ENCODE assay signal across 5 fruit fly cellular contexts in the genomic region with DNA sequence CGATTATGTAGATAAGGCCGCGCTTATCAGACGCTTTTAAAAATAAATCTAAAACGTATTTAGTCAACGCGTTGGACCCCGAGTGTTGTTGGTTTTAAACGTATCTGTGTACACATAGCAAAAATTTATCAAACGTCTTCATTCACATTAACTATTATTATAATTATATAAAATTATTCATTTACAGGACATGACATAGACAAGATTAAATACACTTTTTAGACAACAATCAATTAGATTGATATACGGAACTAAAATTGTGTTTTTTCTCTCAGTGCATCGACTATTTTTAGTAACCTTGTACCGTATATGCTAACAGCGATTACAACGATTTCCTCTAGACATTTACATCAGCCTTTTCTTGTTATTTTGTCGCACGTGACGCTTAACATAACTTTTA.
A peak's percentile ranks its signal among the peaks of the same experiment; 100 is the strongest.
TF ChIP-seq lines count a peak whose summit lies in the region.

No protein-coding gene starts in this region.

TF ChIP-seq in whole organism, adult, 20 proteins besides CTCF, POLR2A, EP300 and RAD21 (continued from another document):
- TF ChIP-seq Mnt (GFP tag; optimal IDR thresholded peaks at IDR 0.05; lab: Kevin White, UChicago) = peak; percentile 18
- TF ChIP-seq ovo (GFP tag; optimal IDR thresholded peaks at IDR 0.05; lab: Kevin White, UChicago) = no peak
- peak; percentile 83 for TF ChIP-seq CG11617 (GFP tag; optimal IDR thresholded peaks at IDR 0.05; lab: Kevin White, UChicago)

TF ChIP-seq in whole organism, embryonic, 481 proteins besides CTCF, POLR2A, EP300 and RAD21 (continued from another document and continues in another):
- no peak for TF ChIP-seq CG4282 (GFP tag; optimal IDR thresholded peaks at IDR 0.05; lab: Kevin White, UChicago)
- no peak for TF ChIP-seq fd102C (GFP tag; optimal IDR thresholded peaks at IDR 0.05; lab: Kevin White, UChicago)
- peak; percentile 65 for TF ChIP-seq CG17568 (GFP tag; optimal IDR thresholded peaks at IDR 0.05; lab: Kevin White, UChicago)
- no peak for TF ChIP-seq Elba2 (GFP tag; optimal IDR thresholded peaks at IDR 0.05; lab: Kevin White, UChicago)
- TF ChIP-seq sc (optimal IDR thresholded peaks at IDR 0.05; lab: Kevin White, UChicago) = no peak
- TF ChIP-seq sc (GFP tag; optimal IDR thresholded peaks at IDR 0.05; lab: Kevin White, UChicago) = no peak
- TF ChIP-seq CG2129 (GFP tag; IDR thresholded peaks at IDR 0.05; lab: Robert Waterston, UW; ENCODE audit: partially characterized antibody) = no peak
- no peak for TF ChIP-seq CkIIα-i1 (GFP tag; IDR thresholded peaks at IDR 0.05; lab: Robert Waterston, UW)
- peak; percentile 22 for TF ChIP-seq Hsf (GFP tag; optimal IDR thresholded peaks at IDR 0.05; lab: Kevin White, UChicago)
- TF ChIP-seq danr (GFP tag; IDR thresholded peaks at IDR 0.05; lab: Robert Waterston, UW) = peak; percentile 55; the same call in 1 of the 2 replicates
- TF ChIP-seq da (GFP tag; optimal IDR thresholded peaks at IDR 0.05; lab: Kevin White, UChicago) = no peak
- TF ChIP-seq corto (GFP tag; optimal IDR thresholded peaks at IDR 0.05; lab: Kevin White, UChicago) = no peak
- no peak for TF ChIP-seq Lpt (GFP tag; optimal IDR thresholded peaks at IDR 0.05; lab: Kevin White, UChicago)
- no peak for TF ChIP-seq crol (GFP tag; IDR thresholded peaks at IDR 0.05; lab: Robert Waterston, UW)
- no peak for TF ChIP-seq Dad (GFP tag; optimal IDR thresholded peaks at IDR 0.05; lab: Kevin White, UChicago)
- TF ChIP-seq ro (GFP tag; IDR thresholded peaks at IDR 0.05; lab: Robert Waterston, UW) = no peak
- TF ChIP-seq bigmax (GFP tag; optimal IDR thresholded peaks at IDR 0.05; lab: Kevin White, UChicago) = no peak
- TF ChIP-seq CG1647 (GFP tag; optimal IDR thresholded peaks at IDR 0.05; lab: Kevin White, UChicago) = no peak
- TF ChIP-seq Mad (GFP tag; optimal IDR thresholded peaks at IDR 0.05; lab: Kevin White, UChicago) = no peak
- TF ChIP-seq run (tag; optimal IDR thresholded peaks at IDR 0.05; lab: Kevin White, UChicago) = peak; percentile 49
- peak; percentile 64 for TF ChIP-seq Blimp-1 (GFP tag; optimal IDR thresholded peaks at IDR 0.05; lab: Kevin White, UChicago)
- no peak for TF ChIP-seq pfk (GFP tag; optimal IDR thresholded peaks at IDR 0.05; lab: Kevin White, UChicago)
- peak; percentile 41 for TF ChIP-seq lilli (GFP tag; optimal IDR thresholded peaks at IDR 0.05; lab: Kevin White, UChicago)
- TF ChIP-seq Doc3 (GFP tag; IDR thresholded peaks at IDR 0.05; lab: Robert Waterston, UW; ENCODE audit: partially characterized antibody) = no peak
- peak; percentile 38 for TF ChIP-seq CG18476 (GFP tag; optimal IDR thresholded peaks at IDR 0.05; lab: Kevin White, UChicago)
- peak; percentile 46 for TF ChIP-seq kah (GFP tag; optimal IDR thresholded peaks at IDR 0.05; lab: Kevin White, UChicago)
- no peak for TF ChIP-seq Lhr (GFP tag; optimal IDR thresholded peaks at IDR 0.05; lab: Kevin White, UChicago)
- no peak for TF ChIP-seq zen2 (GFP tag; IDR thresholded peaks at IDR 0.05; lab: Robert Waterston, UW; ENCODE audit: partially characterized antibody)
- TF ChIP-seq lab (GFP tag; optimal IDR thresholded peaks at IDR 0.05; lab: Kevin White, UChicago) = peak; percentile 92
- TF ChIP-seq CG8924 (tag; optimal IDR thresholded peaks at IDR 0.05; lab: Kevin White, UChicago) = peak; percentile 84
- TF ChIP-seq Hr39 (optimal IDR thresholded peaks at IDR 0.05; lab: Kevin White, UChicago) = no peak

TF ChIP-seq in whole organism, prepupa, 60 proteins besides CTCF, POLR2A, EP300 and RAD21 (continued from another document and continues in another):
- TF ChIP-seq CG3032 (tag; optimal IDR thresholded peaks at IDR 0.05; lab: Kevin White, UChicago) (peak; percentile 46), CG8319 (GFP tag; optimal IDR thresholded peaks at IDR 0.05; lab: Kevin White, UChicago) (peak; percentile 4), CG3919 (GFP tag; optimal IDR thresholded peaks at IDR 0.05; lab: Kevin White, UChicago) (peak; percentile 25), achi (GFP tag; optimal IDR thresholded peaks at IDR 0.05; lab: Kevin White, UChicago) (peak; percentile 49), fkh (GFP tag; optimal IDR thresholded peaks at IDR 0.05; lab: Kevin White, UChicago) (peak; percentile 7), eg (GFP tag; IDR thresholded peaks at IDR 0.05; lab: Robert Waterston, UW) (peak; percentile 64), dsx (GFP tag; optimal IDR thresholded peaks at IDR 0.05; lab: Kevin White, UChicago; ENCODE audit: poor library complexity, severe bottlenecking) (peak; percentile 42), spab (GFP tag; optimal IDR thresholded peaks at IDR 0.05; lab: Kevin White, UChicago) (peak; percentile 25), dac (GFP tag; optimal IDR thresholded peaks at IDR 0.05; lab: Kevin White, UChicago) (no peak), CG9139 (GFP tag; optimal IDR thresholded peaks at IDR 0.05; lab: Kevin White, UChicago) (no peak), lz (GFP tag; optimal IDR thresholded peaks at IDR 0.05; lab: Kevin White, UChicago) (no peak), CG6276 (GFP tag; optimal IDR thresholded peaks at IDR 0.05; lab: Kevin White, UChicago) (peak; percentile 27), CG10669 (GFP tag; optimal IDR thresholded peaks at IDR 0.05; lab: Kevin White, UChicago) (peak; percentile 40), CG10631 (GFP tag; optimal IDR thresholded peaks at IDR 0.05; lab: Kevin White, UChicago) (peak; percentile 63), CG15336 (GFP tag; IDR thresholded peaks at IDR 0.05; lab: Robert Waterston, UW) (peak; percentile 73), CG34406 (GFP tag; optimal IDR thresholded peaks at IDR 0.05; lab: Kevin White, UChicago) (peak; percentile 49), CG6163 (GFP tag; IDR thresholded peaks at IDR 0.05; lab: Robert Waterston, UW) (peak; percentile 52), Gug (GFP tag; IDR thresholded peaks at IDR 0.05; lab: Robert Waterston, UW) (no peak), fd85E (GFP tag; optimal IDR thresholded peaks at IDR 0.05; lab: Kevin White, UChicago) (no peak), Eip78C (GFP tag; lab: Kevin White, UChicago) (peak; percentile 79), CG32006 (GFP tag; optimal IDR thresholded peaks at IDR 0.05; lab: Kevin White, UChicago) (peak; percentile 65), ss (GFP tag; optimal IDR thresholded peaks at IDR 0.05; lab: Kevin White, UChicago) (peak; percentile 13 to 26), net (GFP tag; optimal IDR thresholded peaks at IDR 0.05; lab: Kevin White, UChicago) (peak; percentile 25), CG31627 (GFP tag; optimal IDR thresholded peaks at IDR 0.05; lab: Kevin White, UChicago) (no peak), fd59A (GFP tag; optimal IDR thresholded peaks at IDR 0.05; lab: Kevin White, UChicago) (peak; percentile 9), Hr39 (GFP tag; optimal IDR thresholded peaks at IDR 0.05; lab: Kevin White, UChicago) (peak; percentile 8), vri (GFP tag; optimal IDR thresholded peaks at IDR 0.05; lab: Kevin White, UChicago) (no peak), Blimp-1 (GFP tag; optimal IDR thresholded peaks at IDR 0.05; lab: Kevin White, UChicago) (no peak), CG1621 (tag; optimal IDR thresholded peaks at IDR 0.05; lab: Kevin White, UChicago) (peak; percentile 32), Hr4 (GFP tag; optimal IDR thresholded peaks at IDR 0.05; lab: Kevin White, UChicago) (peak; percentile 32), CG8632 (GFP tag; optimal IDR thresholded peaks at IDR 0.05; lab: Kevin White, UChicago) (peak; percentile 28), Eip75B (GFP tag; optimal IDR thresholded peaks at IDR 0.05; lab: Kevin White, UChicago) (no peak)

TF ChIP-seq in whole organism, pupa, 21 proteins besides CTCF, POLR2A, EP300 and RAD21 (continued from another document):
- peak; percentile 18 for TF ChIP-seq CG34367 (tag; optimal IDR thresholded peaks at IDR 0.05; lab: Kevin White, UChicago)

TF ChIP-seq in whole organism, wandering third instar larva, 38 proteins besides CTCF, POLR2A, EP300 and RAD21 (continued from another document):
- TF ChIP-seq Myc (optimal IDR thresholded peaks at IDR 0.05; lab: Kevin White, UChicago) = no peak
- TF ChIP-seq Jra (GFP tag; optimal IDR thresholded peaks at IDR 0.05; lab: Kevin White, UChicago) = peak; percentile 10
- TF ChIP-seq sage (GFP tag; optimal IDR thresholded peaks at IDR 0.05; lab: Kevin White, UChicago) = no peak
- no peak for TF ChIP-seq pan (optimal IDR thresholded peaks at IDR 0.05; lab: Kevin White, UChicago)
- TF ChIP-seq fru (GFP tag; optimal IDR thresholded peaks at IDR 0.05; lab: Kevin White, UChicago) = peak; percentile 50
- peak in 1 of 2 experiments; percentile 59 for TF ChIP-seq foxo (GFP tag; optimal IDR thresholded peaks at IDR 0.05; lab: Kevin White, UChicago)
- peak; percentile 46 for TF ChIP-seq psq (GFP tag; optimal IDR thresholded peaks at IDR 0.05; lab: Kevin White, UChicago)
